Fruit fly (Drosophila melanogaster) S2 (cell line): ENCODE results near the gene Gug.

Source experiments
- CG8478 ChIP-seq: fragments of >200 bp; optimal IDR thresholded peaks from 2 replicates; lab custom pipeline; 2018
- CTCF ChIP-seq, 2 experiments: fragments of >200 bp; optimal IDR thresholded peaks; 2 replicates each; lab custom pipeline; 2018

Gene Gug

dm6 chr3L:8441745-8442575 lies 7.8 kb upstream of the Gug start, which contains the start of gene Unr:
Gene Unr, minus strand, starts transcription at chr3L:8442381.
- no peak for TF ChIP-seq CG8478
- TF ChIP-seq CTCF (optimal IDR thresholded peaks at IDR 0.05; lab: Kevin White, UChicago) = no peak

- TF ChIP-seq CG8478 (no peak), CTCF (optimal IDR thresholded peaks at IDR 0.05; lab: Kevin White, UChicago) (no peak)
Measured at dm6 chr3L:8445027-8445426, 4.7 kb upstream of the Gug start.

- TF ChIP-seq CTCF (optimal IDR thresholded peaks at IDR 0.05; lab: Kevin White, UChicago) (no peak), CG8478 (no peak)
Measured at dm6 chr3L:8446050-8446781, 3.5 kb upstream of the Gug start.

- TF ChIP-seq CG8478 = no peak
- TF ChIP-seq CTCF (optimal IDR thresholded peaks at IDR 0.05; lab: Kevin White, UChicago) = no peak
Measured at dm6 chr3L:8447795-8448516, 1.8 kb upstream of the Gug start.

dm6 chr3L:8448517-8448889 lies 1.2 kb upstream of the Gug start:
- TF ChIP-seq CTCF (optimal IDR thresholded peaks at IDR 0.05; lab: Kevin White, UChicago) (no peak), CG8478 (no peak)

- no peak for TF ChIP-seq CG8478
- peak in 1 of 2 experiments; percentile 75 for TF ChIP-seq CTCF (optimal IDR thresholded peaks at IDR 0.05; lab: Kevin White, UChicago)
Measured at dm6 chr3L:8449202-8449799, 421 bp upstream of the Gug start, which contains the start of gene CG6983. Gene CG6983, minus strand, starts transcription at chr3L:8449377.

- TF ChIP-seq CG8478 (no peak), CTCF (optimal IDR thresholded peaks at IDR 0.05; lab: Kevin White, UChicago) (no peak)
Measured at dm6 chr3L:8450747-8451146, 1.0 kb downstream of the Gug start.

- TF ChIP-seq CTCF (optimal IDR thresholded peaks at IDR 0.05; lab: Kevin White, UChicago) (no peak), CG8478 (no peak)
Measured at dm6 chr3L:8451966-8452620, 2.4 kb downstream of the Gug start.

- TF ChIP-seq CTCF (optimal IDR thresholded peaks at IDR 0.05; lab: Kevin White, UChicago) (no peak), CG8478 (no peak)
Measured at dm6 chr3L:8452986-8453385, 3.3 kb downstream of the Gug start.

- TF ChIP-seq CTCF (optimal IDR thresholded peaks at IDR 0.05; lab: Kevin White, UChicago) = no peak
- TF ChIP-seq CG8478 = no peak
Measured at dm6 chr3L:8453443-8454360, 4.0 kb downstream of the Gug start.

- TF ChIP-seq CG8478 (no peak), CTCF (optimal IDR thresholded peaks at IDR 0.05; lab: Kevin White, UChicago) (peak; percentile 36 to 38)
Measured at dm6 chr3L:8455015-8455908, 5.5 kb downstream of the Gug start.

- no peak for TF ChIP-seq CG8478
Measured at dm6 chr3L:8456472-8457049, 6.8 kb downstream of the Gug start.
